Fruit fly (Drosophila melanogaster): ENCODE measurements around the gene CG7295.

DNA sequence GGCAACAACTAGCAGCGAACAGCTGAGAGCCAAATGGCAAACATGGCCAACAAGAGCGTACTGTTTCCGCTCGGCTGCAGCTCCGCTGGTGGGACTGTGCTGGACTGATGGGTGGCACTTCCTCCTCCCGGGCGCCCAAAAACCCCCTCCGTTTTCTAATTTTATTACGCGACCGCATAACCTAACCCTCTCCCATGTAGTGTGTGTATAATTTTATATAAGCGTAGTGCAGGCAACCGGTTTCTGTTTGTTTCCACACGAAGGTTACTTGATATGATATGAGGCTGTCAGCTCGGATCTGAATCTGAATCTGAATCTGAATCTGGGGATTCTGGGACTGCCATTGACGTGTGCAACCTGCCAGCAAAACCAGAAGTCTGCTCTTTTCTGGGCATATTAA lies 33.3 kb downstream of the CG7295 start:
- TF ChIP-seq toe (GFP tag; optimal IDR thresholded peaks at IDR 0.05) (no peak), bab1 (GFP tag; optimal IDR thresholded peaks at IDR 0.05) (no peak), cic (GFP tag; optimal IDR thresholded peaks at IDR 0.05) (no peak), Clk (GFP tag; optimal IDR thresholded peaks at IDR 0.05) (no peak), kay (GFP tag; ENCODE audit: borderline replicate concordance) (no peak), cnc (optimal IDR thresholded peaks at IDR 0.05) (no peak), Crg-1 (GFP tag; optimal IDR thresholded peaks at IDR 0.05) (no peak)

Data from whole organism, adult.